Fruit fly (Drosophila melanogaster) whole organism, embryonic: ENCODE data around the gene CG7378.

Experiments
- Atf3 ChIP-seq: fragments of 200-800 bp; sonication (Bioruptor generic); optimal IDR thresholded peaks from 3 replicates; lab custom pipeline; 2016; ENCODE audit warnings: missing biosample characterization, missing genetic modification characterization
- CG10543 ChIP-seq: fragments of 200-800 bp; sonication (Bioruptor generic); optimal IDR thresholded peaks from 3 replicates; lab custom pipeline; 2017; ENCODE audit warnings: missing biosample characterization, mild to moderate bottlenecking, missing genetic modification characterization, moderate library complexity
- CG11398 ChIP-seq: fragments of 200-800 bp; sonication (Bioruptor generic); optimal IDR thresholded peaks from 2 replicates; lab custom pipeline; 2016; ENCODE audit warnings: missing biosample characterization, missing genetic modification characterization
- CG1233 ChIP-seq: fragments of 200-800 bp; sonication (Bioruptor generic); optimal IDR thresholded peaks from 4 replicates; lab custom pipeline; 2018; ENCODE audit warnings: missing biosample characterization, mild to moderate bottlenecking, missing genetic modification characterization
- CG12391 ChIP-seq: fragments of 200-800 bp; sonication (Bioruptor generic); optimal IDR thresholded peaks from 3 replicates; lab custom pipeline; 2018; ENCODE audit warnings: missing biosample characterization, mild to moderate bottlenecking, missing genetic modification characterization, moderate library complexity
- CG14014 ChIP-seq: fragments of 200-800 bp; sonication (Bioruptor generic); IDR thresholded peaks from 2 replicates; pipeline ENCODE4 v1.3.6; 2022; ENCODE audit warnings: missing biosample characterization, missing genetic modification characterization
- CG15073 ChIP-seq: fragments of 200-800 bp; sonication (Bioruptor generic); optimal IDR thresholded peaks from 2 replicates; lab custom pipeline; 2016; ENCODE audit warnings: missing biosample characterization, missing genetic modification characterization
- CG1529 ChIP-seq: fragments of 200-800 bp; sonication (Bioruptor generic); optimal IDR thresholded peaks from 3 replicates; lab custom pipeline; 2018; ENCODE audit warnings: missing biosample characterization, missing genetic modification characterization
- CG18262 ChIP-seq: fragments of 200-800 bp; optimal IDR thresholded peaks from 3 replicates; lab custom pipeline; 2019; ENCODE audit warnings: missing biosample characterization, mild to moderate bottlenecking, missing genetic modification characterization, moderate library complexity
- CG1832 ChIP-seq: fragments of 200-800 bp; sonication (Bioruptor generic); optimal IDR thresholded peaks from 2 replicates; lab custom pipeline; 2017; ENCODE audit warnings: missing biosample characterization, mild to moderate bottlenecking, missing genetic modification characterization, inconsistent platforms
- CG2120 ChIP-seq: fragments of 200-800 bp; sonication (Bioruptor generic); optimal IDR thresholded peaks from 3 replicates; lab custom pipeline; 2016; ENCODE audit warnings: missing biosample characterization, missing genetic modification characterization
- CG2712 ChIP-seq: fragments of 200-800 bp; optimal IDR thresholded peaks from 3 replicates; lab custom pipeline; 2019; ENCODE audit warnings: missing biosample characterization, mild to moderate bottlenecking, missing genetic modification characterization, moderate library complexity
- CG30431 ChIP-seq: fragments of 200-800 bp; sonication (Bioruptor generic); optimal IDR thresholded peaks from 2 replicates; lab custom pipeline; 2017; ENCODE audit warnings: missing biosample characterization, missing genetic modification characterization
- CG31224 ChIP-seq: fragments of 200-800 bp; sonication (Bioruptor generic); IDR thresholded peaks from 2 replicates; pipeline ENCODE4 v1.3.6; 2022; ENCODE audit warnings: missing biosample characterization, missing genetic modification characterization
- CG3163 ChIP-seq: fragments of 200-800 bp; sonication (Bioruptor generic); optimal IDR thresholded peaks from 3 replicates; lab custom pipeline; 2016; ENCODE audit warnings: missing biosample characterization, missing genetic modification characterization
- CG32532 ChIP-seq: fragments of 200-800 bp; sonication (Bioruptor generic); IDR thresholded peaks from 2 replicates; pipeline ENCODE4 v1.3.6; 2022; ENCODE audit warnings: missing biosample characterization, missing genetic modification characterization
- CG3995 ChIP-seq: fragments of 200-800 bp; sonication (Bioruptor generic); optimal IDR thresholded peaks from 3 replicates; lab custom pipeline; 2016; ENCODE audit warnings: missing biosample characterization, missing genetic modification characterization
- CG42726 ChIP-seq: fragments of 200-800 bp; sonication (Bioruptor generic); IDR thresholded peaks from 2 replicates; pipeline ENCODE4 v1.3.6; 2022; ENCODE audit warnings: missing biosample characterization, missing genetic modification characterization; ENCODE audit not compliant: partially characterized antibody
- CG4328 ChIP-seq: fragments of 200-800 bp; sonication (Bioruptor generic); optimal IDR thresholded peaks from 3 replicates; lab custom pipeline; 2017; ENCODE audit warnings: missing biosample characterization, missing genetic modification reagents, missing genetic modification characterization
- CG5180 ChIP-seq: fragments of 200-800 bp; sonication (Bioruptor generic); optimal IDR thresholded peaks from 3 replicates; lab custom pipeline; 2017; ENCODE audit warnings: missing biosample characterization, missing genetic modification characterization, mild to moderate bottlenecking, moderate library complexity, missing genetic modification reagents
- CG8388 ChIP-seq: fragments of 200-800 bp; sonication (Bioruptor generic); optimal IDR thresholded peaks from 2 replicates; lab custom pipeline; 2019; ENCODE audit warnings: missing biosample characterization, mild to moderate bottlenecking, missing genetic modification characterization, moderate library complexity
- CG8924 ChIP-seq: fragments of 200-800 bp; optimal IDR thresholded peaks from 3 replicates; lab custom pipeline; 2019; ENCODE audit warnings: missing biosample characterization, mild to moderate bottlenecking, missing genetic modification characterization, moderate library complexity
- CG9797 ChIP-seq: fragments of 200-800 bp; sonication (Bioruptor generic); optimal IDR thresholded peaks from 3 replicates; lab custom pipeline; 2018; ENCODE audit warnings: missing biosample characterization, mild to moderate bottlenecking, missing genetic modification characterization
- GATAe ChIP-seq: fragments of 200-800 bp; sonication (Bioruptor generic); conservative IDR thresholded peaks from 2 replicates; pipeline ENCODE4 v1.3.6; 2022; ENCODE audit warnings: missing biosample characterization, missing genetic modification characterization
- HLH54F ChIP-seq: fragments of 200-800 bp; sonication (Bioruptor generic); optimal IDR thresholded peaks from 3 replicates; lab custom pipeline; 2016; ENCODE audit warnings: missing biosample characterization, missing genetic modification characterization
- Med ChIP-seq: fragments of 200-800 bp; sonication (Bioruptor generic); peaks from one replicate; lab custom pipeline; 2016; ENCODE audit warnings: missing biosample characterization, missing genetic modification characterization, mild to moderate bottlenecking, inconsistent platforms, moderate library complexity
- NC2α ChIP-seq: fragments of 200-800 bp; sonication (Bioruptor generic); optimal IDR thresholded peaks from 2 replicates; lab custom pipeline; 2016; ENCODE audit warnings: missing biosample characterization, missing genetic modification characterization
- Oaz ChIP-seq: fragments of 200-800 bp; sonication (Bioruptor generic); IDR thresholded peaks from 2 replicates; pipeline ENCODE4 v1.3.6; 2022; ENCODE audit warnings: missing biosample characterization, missing genetic modification characterization
- Oli ChIP-seq: fragments of 200-800 bp; sonication (Bioruptor generic); optimal IDR thresholded peaks from 2 replicates; lab custom pipeline; 2018; ENCODE audit warnings: missing biosample characterization, mild to moderate bottlenecking, missing genetic modification characterization, moderate library complexity
- Ravus ChIP-seq: fragments of 200-800 bp; sonication (Bioruptor generic); IDR thresholded peaks from 2 replicates; pipeline ENCODE4 v1.3.6; 2022; ENCODE audit warnings: missing biosample characterization, missing genetic modification characterization
- Spps ChIP-seq: fragments of 200-800 bp; sonication (Bioruptor generic); optimal IDR thresholded peaks from 2 replicates; lab custom pipeline; 2018; ENCODE audit warnings: missing biosample characterization, mild to moderate bottlenecking, missing genetic modification characterization
- Stat92E ChIP-seq, 3 experiments: fragments of >200 bp in 2 of 3; fragments of 200-800 bp in 1 of 3; sonication (Bioruptor generic) in 1 of 3; optimal IDR thresholded peaks; 2 replicates each; lab custom pipeline; 2017 to 2019; ENCODE audit warnings: missing biosample characterization in 3 of 3, missing genetic modification characterization in 3 of 3, mild to moderate bottlenecking in 1 of 3, moderate library complexity in 1 of 3
- bigmax ChIP-seq: fragments of 200-800 bp; sonication (Bioruptor generic); optimal IDR thresholded peaks from 2 replicates; lab custom pipeline; 2018; ENCODE audit warnings: missing biosample characterization, mild to moderate bottlenecking, missing genetic modification characterization
- chn ChIP-seq: fragments of 200-800 bp; sonication (Bioruptor generic); optimal IDR thresholded peaks from 2 replicates; lab custom pipeline; 2016; ENCODE audit warnings: missing biosample characterization, missing genetic modification characterization
- croc ChIP-seq: fragments of 200-800 bp; sonication (Bioruptor generic); conservative IDR thresholded peaks from 3 replicates; pipeline ENCODE4 v1.3.6; 2022; ENCODE audit warnings: missing biosample characterization, missing genetic modification characterization
- dan ChIP-seq: fragments of 200-800 bp; sonication (Bioruptor generic); IDR thresholded peaks from 2 replicates; pipeline ENCODE4 v1.3.6; 2022; ENCODE audit warnings: missing biosample characterization, missing genetic modification characterization
- dati ChIP-seq: fragments of 200-800 bp; sonication (Bioruptor generic); IDR thresholded peaks from 2 replicates; pipeline ENCODE4 v1.3.6; 2022; ENCODE audit warnings: missing biosample characterization, missing genetic modification characterization
- dysf ChIP-seq: fragments of 200-800 bp; sonication (Bioruptor generic); IDR thresholded peaks from 3 replicates; pipeline ENCODE4 v1.3.6; 2022; ENCODE audit warnings: missing biosample characterization, missing genetic modification characterization
- fd3F ChIP-seq: fragments of 200-800 bp; sonication (Bioruptor generic); optimal IDR thresholded peaks from 2 replicates; lab custom pipeline; 2018; ENCODE audit warnings: missing biosample characterization, mild to moderate bottlenecking, missing genetic modification characterization, moderate library complexity
- ken ChIP-seq: fragments of 200-800 bp; sonication (Bioruptor generic); IDR thresholded peaks from 3 replicates; pipeline ENCODE4 v1.3.6; 2022; ENCODE audit warnings: missing biosample characterization, missing genetic modification characterization
- lmd ChIP-seq: fragments of 200-800 bp; sonication (Bioruptor generic); IDR thresholded peaks from 2 replicates; pipeline ENCODE4 v1.3.6; 2022; ENCODE audit warnings: missing biosample characterization, missing genetic modification characterization
- maf-S ChIP-seq: fragments of 200-800 bp; sonication (Bioruptor generic); optimal IDR thresholded peaks from 2 replicates; lab custom pipeline; 2016; ENCODE audit warnings: missing biosample characterization, missing genetic modification characterization
- mam ChIP-seq: fragments of 200-800 bp; sonication (Bioruptor generic); optimal IDR thresholded peaks from 3 replicates; lab custom pipeline; 2016; ENCODE audit warnings: missing biosample characterization, missing genetic modification characterization
- nmo ChIP-seq: fragments of 200-800 bp; sonication (Bioruptor generic); optimal IDR thresholded peaks from 2 replicates; lab custom pipeline; 2018; ENCODE audit warnings: missing biosample characterization, mild to moderate bottlenecking, missing genetic modification characterization, moderate library complexity
- odd ChIP-seq: fragments of 200-800 bp; sonication (Bioruptor generic); optimal IDR thresholded peaks from 2 replicates; lab custom pipeline; 2017; ENCODE audit warnings: missing biosample characterization, mild to moderate bottlenecking, missing genetic modification characterization
- prd ChIP-seq, 3 experiments: fragments of >200 bp in 2 of 3; fragments of 200-800 bp in 1 of 3; sonication (Bioruptor generic) in 1 of 3; optimal IDR thresholded peaks in 2 of 3; IDR thresholded peaks in 1 of 3; 2 replicates in 2 of 3; 3 replicates in 1 of 3; pipeline versions ENCODE4 v1.3.6 to Lab custom; 2017 to 2022; ENCODE audit warnings: missing biosample characterization in 1 of 3, missing genetic modification characterization in 1 of 3
- psq ChIP-seq: fragments of 200-800 bp; sonication (Bioruptor generic); optimal IDR thresholded peaks from 2 replicates; lab custom pipeline; 2017; ENCODE audit warnings: missing biosample characterization, missing genetic modification characterization
- sob ChIP-seq: fragments of 200-800 bp; sonication (Bioruptor generic); IDR thresholded peaks from 2 replicates; pipeline ENCODE4 v1.3.6; 2022; ENCODE audit warnings: missing biosample characterization, missing genetic modification characterization
- tin ChIP-seq: fragments of 200-800 bp; sonication (Bioruptor generic); optimal IDR thresholded peaks from 3 replicates; lab custom pipeline; 2016; ENCODE audit warnings: missing biosample characterization, missing genetic modification characterization

The CG7378 gene

dm6 chrX:18938127-18938939 is 38.1 kb downstream of the CG7378 start (continued):
- TF ChIP-seq maf-S (no peak), CG9797 (GFP tag; lab: Kevin White, UChicago) (no peak), CG4328 (GFP tag; lab: Kevin White, UChicago) (no peak), dysf (GFP tag; lab: Robert Waterston, UW) (no peak; the same call in 1 of the 3 replicates), CG3995 (GFP tag; lab: Kevin White, UChicago) (no peak), CG31224 (peak; percentile 60), CG15073 (GFP tag; lab: Kevin White, UChicago) (no peak), odd (GFP tag; lab: Kevin White, UChicago) (no peak), Ravus (GFP tag; lab: Robert Waterston, UW) (no peak), Med (GFP tag; lab: Kevin White, UChicago) (peak; percentile 59), CG8924 (tag; lab: Kevin White, UChicago) (peak; percentile 65), CG1529 (no peak), dati (GFP tag; lab: Robert Waterston, UW) (no peak), NC2α (no peak), CG8388 (GFP tag; lab: Kevin White, UChicago) (peak; percentile 78), HLH54F (GFP tag; lab: Kevin White, UChicago) (no peak), fd3F (no peak), CG3163 (GFP tag; lab: Kevin White, UChicago) (no peak), CG11398 (GFP tag; lab: Kevin White, UChicago) (no peak), CG32532 (GFP tag; lab: Robert Waterston, UW) (peak; percentile 41; the same call in 1 of the 2 replicates), prd (optimal IDR thresholded peaks at IDR 0.05; lab: Kevin White, UChicago) (no peak), prd (GFP tag; IDR thresholded peaks at IDR 0.05; lab: Robert Waterston, UW) (peak; percentile 60; the same call in 2 of the 3 replicates), bigmax (GFP tag; lab: Kevin White, UChicago) (no peak), chn (no peak), nmo (peak; percentile 82), CG2712 (tag; lab: Kevin White, UChicago) (peak; percentile 82), CG1233 (GFP tag; lab: Kevin White, UChicago) (no peak), Spps (tag; lab: Kevin White, UChicago) (peak; percentile 23), CG1832 (GFP tag; lab: Kevin White, UChicago) (peak; percentile 54), psq (GFP tag; lab: Kevin White, UChicago) (no peak), tin (peak; percentile 10), CG14014 (GFP tag; lab: Robert Waterston, UW) (no peak), GATAe (GFP tag; lab: Robert Waterston, UW) (no peak), Oli (tag; lab: Kevin White, UChicago) (peak; percentile 61), ken (peak; percentile 24; the same call in 1 of the 3 replicates), CG12391 (tag; lab: Kevin White, UChicago) (peak; percentile 84), CG30431 (GFP tag; lab: Kevin White, UChicago) (peak; percentile 7), CG42726 (GFP tag; lab: Robert Waterston, UW) (no peak), CG2120 (peak; percentile 39), mam (peak; percentile 5), sob (peak; percentile 51), Oaz (GFP tag; lab: Robert Waterston, UW) (no peak), dan (GFP tag; lab: Robert Waterston, UW) (no peak), croc (GFP tag; lab: Robert Waterston, UW) (peak; percentile 46; the same call in 1 of the 3 replicates), CG10543 (peak; percentile 2), lmd (peak; percentile 65), CG18262 (peak; percentile 78), Atf3 (no peak), CG5180 (GFP tag; lab: Kevin White, UChicago) (no peak), Stat92E (GFP tag; optimal IDR thresholded peaks at IDR 0.05; lab: Kevin White, UChicago) (no peak)
